Fruit fly (Drosophila melanogaster) whole organism, embryonic: ENCODE data around the gene CG32161.

Experiments
- ATbp ChIP-seq: fragments of 200-800 bp; sonication (Bioruptor generic); optimal IDR thresholded peaks from 2 replicates; lab custom pipeline; 2017; ENCODE audit warnings: missing biosample characterization, mild to moderate bottlenecking, missing genetic modification characterization, missing genetic modification reagents
- Asciz ChIP-seq: fragments of 200-800 bp; sonication (Bioruptor generic); optimal IDR thresholded peaks from 2 replicates; lab custom pipeline; 2017; ENCODE audit warnings: missing biosample characterization, mild to moderate bottlenecking, missing genetic modification characterization, missing genetic modification reagents
- BEAF-32 ChIP-seq: fragments of 200-800 bp; sonication (Bioruptor generic); optimal IDR thresholded peaks from 3 replicates; lab custom pipeline; 2017; ENCODE audit warnings: missing biosample characterization, missing genetic modification characterization, mild to moderate bottlenecking, moderate library complexity, missing genetic modification reagents
- Bdp1 ChIP-seq: fragments of 200-800 bp; sonication (Bioruptor generic); optimal IDR thresholded peaks from 3 replicates; lab custom pipeline; 2016; ENCODE audit warnings: missing biosample characterization, missing genetic modification characterization
- CG11504 ChIP-seq: fragments of 200-800 bp; sonication (Bioruptor generic); optimal IDR thresholded peaks from 3 replicates; lab custom pipeline; 2019; ENCODE audit warnings: missing biosample characterization, mild to moderate bottlenecking, missing genetic modification characterization, moderate library complexity
- CG18011 ChIP-seq: fragments of 200-800 bp; sonication (Bioruptor generic); optimal IDR thresholded peaks from 2 replicates; lab custom pipeline; 2017; ENCODE audit warnings: missing biosample characterization, missing genetic modification characterization, mild to moderate bottlenecking, moderate library complexity, missing genotype
- CG2875 ChIP-seq: fragments of 200-800 bp; sonication (Bioruptor generic); optimal IDR thresholded peaks from 2 replicates; lab custom pipeline; 2017; ENCODE audit warnings: missing biosample characterization, mild to moderate bottlenecking, missing genetic modification characterization, missing genetic modification reagents
- CG31441 ChIP-seq: fragments of 200-800 bp; sonication (Bioruptor generic); IDR thresholded peaks from 2 replicates; pipeline ENCODE4 v1.3.6; 2022; ENCODE audit warnings: missing biosample characterization, missing genetic modification characterization
- CG32767 ChIP-seq: fragments of 200-800 bp; sonication (Bioruptor generic); IDR thresholded peaks from 2 replicates; pipeline ENCODE4 v1.3.6; 2022; ENCODE audit warnings: missing biosample characterization, missing genetic modification characterization
- CG33557 ChIP-seq: fragments of 200-800 bp; sonication (Bioruptor generic); optimal IDR thresholded peaks from 2 replicates; lab custom pipeline; 2019; ENCODE audit warnings: missing biosample characterization, mild to moderate bottlenecking, missing genetic modification characterization, moderate library complexity
- CG3407 ChIP-seq: fragments of 200-800 bp; sonication (Bioruptor generic); optimal IDR thresholded peaks from 2 replicates; lab custom pipeline; 2018; ENCODE audit warnings: missing biosample characterization, mild to moderate bottlenecking, missing genetic modification characterization
- CG3838 ChIP-seq: fragments of 200-800 bp; sonication (Bioruptor generic); optimal IDR thresholded peaks from 3 replicates; lab custom pipeline; 2016; ENCODE audit warnings: missing biosample characterization, missing genetic modification characterization
- CG3995 ChIP-seq: fragments of 200-800 bp; sonication (Bioruptor generic); optimal IDR thresholded peaks from 3 replicates; lab custom pipeline; 2016; ENCODE audit warnings: missing biosample characterization, missing genetic modification characterization
- CG42726 ChIP-seq: fragments of 200-800 bp; sonication (Bioruptor generic); IDR thresholded peaks from 2 replicates; pipeline ENCODE4 v1.3.6; 2022; ENCODE audit warnings: missing biosample characterization, missing genetic modification characterization; ENCODE audit not compliant: partially characterized antibody
- CG4360 ChIP-seq: fragments of 200-800 bp; sonication (Bioruptor generic); IDR thresholded peaks from 2 replicates; pipeline ENCODE4 v1.3.6; 2022; ENCODE audit warnings: missing biosample characterization, missing genetic modification characterization
- CG4404 ChIP-seq: fragments of 200-800 bp; sonication (Bioruptor generic); IDR thresholded peaks from 2 replicates; pipeline ENCODE4 v1.3.6; 2022; ENCODE audit warnings: missing biosample characterization, missing genetic modification characterization
- CG5180 ChIP-seq: fragments of 200-800 bp; sonication (Bioruptor generic); optimal IDR thresholded peaks from 3 replicates; lab custom pipeline; 2017; ENCODE audit warnings: missing biosample characterization, missing genetic modification characterization, mild to moderate bottlenecking, moderate library complexity, missing genetic modification reagents
- CG6854 ChIP-seq: fragments of 200-800 bp; sonication (Bioruptor generic); optimal IDR thresholded peaks from 3 replicates; lab custom pipeline; 2017; ENCODE audit warnings: missing biosample characterization, mild to moderate bottlenecking, missing genetic modification characterization
- Dref ChIP-seq: fragments of 200-800 bp; sonication (Bioruptor generic); IDR thresholded peaks from 2 replicates; pipeline ENCODE4 v1.3.6; 2022; ENCODE audit warnings: missing biosample characterization, missing genetic modification characterization
- Fer2 ChIP-seq: fragments of 200-800 bp; sonication (Bioruptor generic); optimal IDR thresholded peaks from 2 replicates; lab custom pipeline; 2018; ENCODE audit warnings: missing biosample characterization, mild to moderate bottlenecking, missing genetic modification characterization, moderate library complexity
- Fer3 ChIP-seq: fragments of 200-800 bp; sonication (Bioruptor generic); optimal IDR thresholded peaks from 2 replicates; lab custom pipeline; 2018; ENCODE audit warnings: missing biosample characterization, mild to moderate bottlenecking, missing genetic modification characterization, moderate library complexity
- Rx ChIP-seq: fragments of 200-800 bp; sonication (Bioruptor generic); IDR thresholded peaks from 2 replicates; pipeline ENCODE4 v1.3.6; 2022; ENCODE audit warnings: missing biosample characterization, missing genetic modification characterization
- Sox102F ChIP-seq: fragments of 200-800 bp; sonication (Bioruptor generic); optimal IDR thresholded peaks from 2 replicates; lab custom pipeline; 2018; ENCODE audit warnings: missing biosample characterization, mild to moderate bottlenecking, missing genetic modification characterization, moderate library complexity
- Ssrp ChIP-seq: fragments of 200-800 bp; sonication (Bioruptor generic); optimal IDR thresholded peaks from 2 replicates; lab custom pipeline; 2018; ENCODE audit warnings: missing biosample characterization, mild to moderate bottlenecking, missing genetic modification characterization, moderate library complexity
- Vsx1 ChIP-seq: fragments of 200-800 bp; sonication (Bioruptor generic); optimal IDR thresholded peaks from 2 replicates; lab custom pipeline; 2017; ENCODE audit warnings: missing biosample characterization, mild to moderate bottlenecking, missing genetic modification characterization, missing genetic modification reagents
- bbx ChIP-seq: fragments of 200-800 bp; sonication (Bioruptor generic); IDR thresholded peaks from 2 replicates; pipeline ENCODE4 v1.3.6; 2022; ENCODE audit warnings: missing biosample characterization, missing genetic modification characterization; ENCODE audit not compliant: partially characterized antibody
- bcd ChIP-seq: fragments of 200-800 bp; sonication (Bioruptor generic); optimal IDR thresholded peaks from 2 replicates; lab custom pipeline; 2017; ENCODE audit warnings: missing biosample characterization, mild to moderate bottlenecking, missing genetic modification characterization
- bigmax ChIP-seq: fragments of 200-800 bp; sonication (Bioruptor generic); optimal IDR thresholded peaks from 2 replicates; lab custom pipeline; 2018; ENCODE audit warnings: missing biosample characterization, mild to moderate bottlenecking, missing genetic modification characterization
- cg ChIP-seq: fragments of 200-800 bp; sonication (Bioruptor generic); optimal IDR thresholded peaks from 3 replicates; lab custom pipeline; 2019; ENCODE audit warnings: missing biosample characterization, mild to moderate bottlenecking, missing genetic modification characterization, moderate library complexity
- crol ChIP-seq: fragments of 200-800 bp; sonication (Bioruptor generic); IDR thresholded peaks from 2 replicates; pipeline ENCODE4 v1.3.6; 2022; ENCODE audit warnings: missing biosample characterization, missing genetic modification characterization
- cwo ChIP-seq: fragments of 200-800 bp; sonication (Bioruptor generic); optimal IDR thresholded peaks from 3 replicates; lab custom pipeline; 2017; ENCODE audit warnings: missing biosample characterization, missing genetic modification characterization, mild to moderate bottlenecking, moderate library complexity, missing genetic modification reagents
- grau ChIP-seq: fragments of 200-800 bp; optimal IDR thresholded peaks from 3 replicates; lab custom pipeline; 2019; ENCODE audit warnings: missing biosample characterization, mild to moderate bottlenecking, missing genetic modification characterization, moderate library complexity
- hb ChIP-seq: fragments of 200-800 bp; sonication (Bioruptor generic); IDR thresholded peaks from 3 replicates; pipeline ENCODE4 v1.3.6; 2022; ENCODE audit warnings: missing biosample characterization, missing genetic modification characterization; ENCODE audit not compliant: partially characterized antibody
- jigr1 ChIP-seq: fragments of 200-800 bp; sonication (Bioruptor generic); IDR thresholded peaks from 3 replicates; pipeline ENCODE4 v1.3.6; 2022; ENCODE audit warnings: missing biosample characterization, missing genetic modification characterization
- mam ChIP-seq: fragments of 200-800 bp; sonication (Bioruptor generic); optimal IDR thresholded peaks from 3 replicates; lab custom pipeline; 2016; ENCODE audit warnings: missing biosample characterization, missing genetic modification characterization
- oc ChIP-seq: fragments of 200-800 bp; sonication (Bioruptor generic); optimal IDR thresholded peaks from 2 replicates; lab custom pipeline; 2018; ENCODE audit warnings: missing biosample characterization, mild to moderate bottlenecking, missing genetic modification characterization, moderate library complexity
- repo ChIP-seq: fragments of 200-800 bp; sonication (Bioruptor generic); optimal IDR thresholded peaks from 2 replicates; lab custom pipeline; 2016; ENCODE audit warnings: missing biosample characterization, missing genetic modification characterization
- slou ChIP-seq: fragments of 200-800 bp; sonication (Bioruptor generic); optimal IDR thresholded peaks from 3 replicates; lab custom pipeline; 2016; ENCODE audit warnings: missing biosample characterization, missing genetic modification characterization
- tap ChIP-seq: fragments of 200-800 bp; optimal IDR thresholded peaks from 3 replicates; lab custom pipeline; 2019; ENCODE audit warnings: missing biosample characterization, mild to moderate bottlenecking, missing genetic modification characterization, moderate library complexity
- z ChIP-seq: fragments of 200-800 bp; sonication (Bioruptor generic); IDR thresholded peaks from 3 replicates; pipeline ENCODE4 v1.3.6; 2022; ENCODE audit warnings: missing biosample characterization, missing genetic modification characterization
- zen ChIP-seq: fragments of 200-800 bp; sonication (Bioruptor generic); optimal IDR thresholded peaks from 3 replicates; lab custom pipeline; 2018; ENCODE audit warnings: missing biosample characterization, mild to moderate bottlenecking, missing genetic modification characterization, moderate library complexity

Gene CG32161

dm6 chr3L:16890650-16891336, 44.8 kb downstream of the CG32161 start (continued):
- peak; percentile 72 for TF ChIP-seq repo (GFP tag; lab: Kevin White, UChicago)
- TF ChIP-seq Rx (GFP tag; lab: Robert Waterston, UW) = peak; percentile 91
- peak; percentile 96 for TF ChIP-seq ATbp (GFP tag; lab: Kevin White, UChicago)
- TF ChIP-seq Fer2 (tag; lab: Kevin White, UChicago) = peak; percentile 46
- TF ChIP-seq Vsx1 (GFP tag; lab: Kevin White, UChicago) = peak; percentile 99
- peak; percentile 99 for TF ChIP-seq crol (GFP tag; lab: Robert Waterston, UW)
- TF ChIP-seq bcd = peak; percentile 89
- TF ChIP-seq oc (tag; lab: Kevin White, UChicago) = peak; percentile 90
- TF ChIP-seq hb = no peak
- TF ChIP-seq Dref (GFP tag; lab: Robert Waterston, UW) = no peak
- peak; percentile 83 for TF ChIP-seq Fer3 (tag; lab: Kevin White, UChicago)
- TF ChIP-seq grau (tag; lab: Kevin White, UChicago) = peak; percentile 84
- no peak for TF ChIP-seq z (GFP tag; lab: Robert Waterston, UW)
- no peak for TF ChIP-seq BEAF-32
- TF ChIP-seq CG31441 (GFP tag; lab: Robert Waterston, UW) = peak; percentile 95
- TF ChIP-seq CG4360 (GFP tag; lab: Robert Waterston, UW) = peak; percentile 77
- no peak for TF ChIP-seq bigmax (GFP tag; lab: Kevin White, UChicago)
- peak; percentile 82 for TF ChIP-seq zen (tag; lab: Kevin White, UChicago)
- TF ChIP-seq jigr1 (GFP tag; lab: Robert Waterston, UW) = peak; percentile 78; the same call in 2 of the 3 replicates
- TF ChIP-seq cwo (GFP tag; lab: Kevin White, UChicago) = peak; percentile 81
- peak; percentile 95 for TF ChIP-seq Sox102F (GFP tag; lab: Kevin White, UChicago)
- peak; percentile 93 for TF ChIP-seq Asciz (GFP tag; lab: Kevin White, UChicago)
- TF ChIP-seq CG11504 (tag; lab: Kevin White, UChicago) = peak; percentile 94
- peak; percentile 85 for TF ChIP-seq mam (GFP tag; lab: Kevin White, UChicago)
- peak; percentile 81 for TF ChIP-seq CG5180 (GFP tag; lab: Kevin White, UChicago)
- TF ChIP-seq tap = peak; percentile 89
- TF ChIP-seq bbx (GFP tag; lab: Robert Waterston, UW) = peak; percentile 43; the same call in 1 of the 2 replicates
- peak; percentile 72 for TF ChIP-seq cg (GFP tag; lab: Kevin White, UChicago)
- TF ChIP-seq CG6854 (GFP tag; lab: Kevin White, UChicago) = peak; percentile 53
- peak; percentile 17; the same call in 1 of the 2 replicates for TF ChIP-seq CG42726 (GFP tag; lab: Robert Waterston, UW)
- TF ChIP-seq CG3838 = peak; percentile 55
- TF ChIP-seq CG32767 (GFP tag; lab: Robert Waterston, UW) = peak; percentile 87
- TF ChIP-seq CG3995 (GFP tag; lab: Kevin White, UChicago) = no peak
- TF ChIP-seq CG18011 (GFP tag; lab: Kevin White, UChicago) = peak; percentile 58
- TF ChIP-seq Ssrp = peak; percentile 92
- TF ChIP-seq CG4404 (GFP tag; lab: Robert Waterston, UW) = peak; percentile 70
- TF ChIP-seq CG2875 (GFP tag; lab: Kevin White, UChicago) = peak; percentile 91
- peak; percentile 57 for TF ChIP-seq CG33557 (GFP tag; lab: Kevin White, UChicago)
- peak; percentile 70 for TF ChIP-seq Bdp1 (GFP tag; lab: Kevin White, UChicago)
- TF ChIP-seq CG3407 = peak; percentile 91
- TF ChIP-seq slou (GFP tag; lab: Kevin White, UChicago) = peak; percentile 51
